Worm (Caenorhabditis elegans) whole organism, L4 larva: ENCODE measurements around the gene ptr-14.
"Not testable (repeated sequence)": the region's sequence is repeated elsewhere in the genome, so short reads cannot be mapped to it uniquely, and the experiment has no call there.

Source experiments
- F10B5.3 ChIP-seq: sonication (generic microtip); optimal IDR thresholded peaks from 2 replicates; lab custom pipeline; 2016; ENCODE audit warnings: mild to moderate bottlenecking, missing genetic modification characterization, missing compliant biosample characterization
- F44E2.7 ChIP-seq: fragments of 200-800 bp; sonication (Bioruptor generic); IDR thresholded peaks from 2 replicates; pipeline ENCODE4 v2.1.2; 2022; ENCODE audit warnings: missing genetic modification characterization, missing compliant biosample characterization
- T20F7.1 ChIP-seq: fragments of 200-800 bp; sonication (Bioruptor generic); optimal IDR thresholded peaks from 2 replicates; lab custom pipeline; 2018; ENCODE audit warnings: mild to moderate bottlenecking, missing genetic modification characterization, missing compliant biosample characterization
- ZK546.5 ChIP-seq, 2 experiments: sonication (generic microtip); optimal IDR thresholded peaks; 2 replicates each; lab custom pipeline; 2017; ENCODE audit warnings: missing biosample characterization in 2 of 2, missing genetic modification characterization in 2 of 2
- aha-1 ChIP-seq: fragments of 150-350 bp; peaks from one replicate; lab custom pipeline; 2014; ENCODE audit warnings: missing biosample characterization, missing genetic modification characterization
- ama-1 ChIP-seq: fragments of 150-350 bp; optimal IDR thresholded peaks from 2 replicates; lab custom pipeline; 2014; ENCODE audit warnings: inconsistent platforms, mixed read lengths
- arid-1 ChIP-seq: fragments of 200-800 bp; sonication (Bioruptor generic); conservative IDR thresholded peaks from 2 replicates; pipeline ENCODE4 v1.3.6; 2022; ENCODE audit warnings: missing genetic modification reagents, missing genetic modification characterization, missing compliant biosample characterization
- ceh-20 ChIP-seq: fragments of 200-800 bp; sonication (Bioruptor generic); IDR thresholded peaks from 2 replicates; pipeline ENCODE4 v1.3.6; 2022; ENCODE audit warnings: missing genetic modification reagents, missing genetic modification characterization, missing compliant biosample characterization
- ceh-32 ChIP-seq: sonication (generic microtip); optimal IDR thresholded peaks from 2 replicates; lab custom pipeline; 2016; ENCODE audit warnings: mild to moderate bottlenecking, missing genetic modification characterization, missing compliant biosample characterization; ENCODE audit not compliant: poor library complexity
- ceh-44 ChIP-seq: fragments of 200-800 bp; sonication (Bioruptor generic); IDR thresholded peaks from 2 replicates; pipeline ENCODE4 v1.3.6; 2022; ENCODE audit warnings: missing genetic modification reagents, missing genetic modification characterization, missing compliant biosample characterization
- cey-2 ChIP-seq: sonication (generic microtip); optimal IDR thresholded peaks from 3 replicates; lab custom pipeline; 2017; ENCODE audit warnings: missing genetic modification characterization, mild to moderate bottlenecking, missing compliant biosample characterization, antibody characterized with exemption, borderline replicate concordance; ENCODE audit not compliant: insufficient read depth
- daf-12 ChIP-seq: fragments of 150-350 bp; optimal IDR thresholded peaks from 2 replicates; lab custom pipeline; 2014; ENCODE audit warnings: missing biosample characterization, missing genetic modification reagents, missing genetic modification characterization
- daf-16 ChIP-seq, 3 experiments: sonication (generic microtip); optimal IDR thresholded peaks; 2 replicates each; lab custom pipeline; 2016 to 2017; ENCODE audit warnings: missing genetic modification characterization in 3 of 3, missing genetic modification reagents in 3 of 3, mild to moderate bottlenecking in 2 of 3, missing compliant biosample characterization in 2 of 3, missing biosample characterization in 1 of 3, moderate library complexity in 1 of 3
- dmd-6 ChIP-seq: fragments of 200-800 bp; sonication (Bioruptor generic); IDR thresholded peaks from 2 replicates; pipeline ENCODE4 v1.3.6; 2022; ENCODE audit warnings: missing genetic modification reagents, missing genetic modification characterization, missing compliant biosample characterization
- dmd-8 ChIP-seq: fragments of 200-800 bp; sonication (Bioruptor generic); IDR thresholded peaks from 2 replicates; pipeline ENCODE4 v1.3.6; 2022; ENCODE audit warnings: missing genetic modification characterization, missing compliant biosample characterization
- dve-1 ChIP-seq: sonication (generic microtip); optimal IDR thresholded peaks from 2 replicates; lab custom pipeline; 2017; ENCODE audit warnings: antibody characterized with exemption, mild to moderate bottlenecking, missing genetic modification characterization, missing compliant biosample characterization; ENCODE audit not compliant: insufficient read depth
- hlh-11 ChIP-seq: fragments of 200-800 bp; sonication (Bioruptor generic); optimal IDR thresholded peaks from 2 replicates; lab custom pipeline; 2018; ENCODE audit warnings: mild to moderate bottlenecking, missing genetic modification characterization, missing compliant biosample characterization
- hlh-30 ChIP-seq: sonication (generic microtip); optimal IDR thresholded peaks from 2 replicates; lab custom pipeline; 2017; ENCODE audit warnings: antibody characterized with exemption, mild to moderate bottlenecking, missing genetic modification characterization, missing compliant biosample characterization; ENCODE audit not compliant: insufficient read depth
- jun-1 ChIP-seq: fragments of 150-350 bp; optimal IDR thresholded peaks from 2 replicates; lab custom pipeline; 2014; ENCODE audit warnings: missing biosample characterization, missing genetic modification reagents, missing genetic modification characterization
- lim-7 ChIP-seq: fragments of 200-800 bp; sonication (Bioruptor generic); IDR thresholded peaks from 2 replicates; pipeline ENCODE4 v1.3.6; 2022; ENCODE audit warnings: missing genetic modification characterization, missing compliant biosample characterization
- madf-5 ChIP-seq, 2 experiments: fragments of 200-800 bp; sonication (Bioruptor generic); IDR thresholded peaks; 2 replicates each; pipeline ENCODE4 v1.3.6; 2022; ENCODE audit warnings: missing compliant biosample characterization in 2 of 2, missing genetic modification characterization in 2 of 2
- mxl-2 ChIP-seq: fragments of 200-800 bp; sonication (Bioruptor generic); conservative IDR thresholded peaks from 2 replicates; pipeline ENCODE4 v1.3.6; 2022; ENCODE audit warnings: missing genetic modification reagents, missing genetic modification characterization, missing compliant biosample characterization
- nhr-10 ChIP-seq: fragments of 150-350 bp; optimal IDR thresholded peaks from 2 replicates; lab custom pipeline; 2014; ENCODE audit warnings: missing biosample characterization, missing genetic modification characterization
- nhr-237 ChIP-seq: sonication (generic microtip); optimal IDR thresholded peaks from 2 replicates; lab custom pipeline; 2017; ENCODE audit warnings: missing biosample characterization, missing genetic modification characterization
- nhr-28 ChIP-seq: fragments of 150-350 bp; optimal IDR thresholded peaks from 2 replicates; lab custom pipeline; 2014; ENCODE audit warnings: missing biosample characterization, missing genetic modification characterization
- nhr-48 ChIP-seq: sonication (generic microtip); optimal IDR thresholded peaks from 2 replicates; lab custom pipeline; 2016; ENCODE audit warnings: mild to moderate bottlenecking, missing genetic modification characterization, missing compliant biosample characterization
- nhr-77 ChIP-seq: fragments of 150-350 bp; optimal IDR thresholded peaks from 2 replicates; lab custom pipeline; 2014; ENCODE audit warnings: missing biosample characterization, missing genetic modification characterization
- php-3 ChIP-seq: fragments of 200-800 bp; sonication (Bioruptor generic); IDR thresholded peaks from 2 replicates; pipeline ENCODE4 v1.3.6; 2022; ENCODE audit warnings: missing genetic modification reagents, missing genetic modification characterization, missing compliant biosample characterization
- pqm-1 ChIP-seq: sonication (generic microtip); optimal IDR thresholded peaks from 2 replicates; lab custom pipeline; 2017; ENCODE audit warnings: missing biosample characterization, missing genetic modification characterization
- unc-62 ChIP-seq, 3 experiments: fragments of 150-350 bp in 1 of 3; sonication (generic microtip); optimal IDR thresholded peaks in 2 of 3; peaks in 1 of 3; 1 replicate in 1 of 3; 2 replicates in 2 of 3; lab custom pipeline; 2014 to 2017; ENCODE audit warnings: missing biosample characterization in 3 of 3, missing genetic modification characterization in 3 of 3, missing genetic modification reagents in 3 of 3, missing genotype in 1 of 3
- vab-7 ChIP-seq: fragments of 200-800 bp; sonication (Bioruptor generic); IDR thresholded peaks from 2 replicates; pipeline ENCODE4 v1.3.6; 2022; ENCODE audit warnings: missing genetic modification reagents, missing genetic modification characterization, missing compliant biosample characterization
- ztf-11 ChIP-seq: fragments of 150-350 bp; optimal IDR thresholded peaks from 2 replicates; lab custom pipeline; 2014; ENCODE audit warnings: missing biosample characterization, missing genetic modification characterization

ptr-14 gene

ce11 chrIV:10630953-10631554 is 15.8 kb downstream of the ptr-14 start, which contains the start of gene F56C4.4:
Gene F56C4.4 (minus strand): TSS chrIV:10631267.
- peak; percentile 76 for TF ChIP-seq ceh-20 (GFP tag; lab: Robert Waterston, UW)
- no peak for TF ChIP-seq lim-7 (GFP tag; lab: Robert Waterston, UW)
- TF ChIP-seq php-3 (GFP tag; lab: Robert Waterston, UW): peak; percentile 95
- TF ChIP-seq aha-1: peak; percentile 20
- no peak for TF ChIP-seq madf-5 (GFP tag; IDR thresholded peaks at IDR 0.05; lab: Robert Waterston, UW)
- peak; percentile 69 for TF ChIP-seq hlh-11 (tag; lab: Kevin White, UChicago)
- peak; percentile 32 for TF ChIP-seq cey-2 (tag; lab: Kevin White, UChicago)
- peak; percentile 58 for TF ChIP-seq dve-1
- TF ChIP-seq daf-16 (GFP tag; optimal IDR thresholded peaks at IDR 0.05; lab: Kevin White, UChicago): peak in 1 of 2 experiments; percentile 27
- TF ChIP-seq daf-16 (tag; optimal IDR thresholded peaks at IDR 0.05; lab: Kevin White, UChicago): peak; percentile 53
- TF ChIP-seq F44E2.7 (GFP tag; lab: Robert Waterston, UW): no peak
- no peak for TF ChIP-seq daf-12 (tag; lab: Kevin White, UChicago)
- no peak for TF ChIP-seq vab-7 (GFP tag; lab: Robert Waterston, UW)
- peak; percentile 35 for TF ChIP-seq pqm-1 (tag; lab: Kevin White, UChicago)
- peak; percentile 53 for TF ChIP-seq T20F7.1
- TF ChIP-seq mxl-2: no peak
- peak; percentile 54 for TF ChIP-seq nhr-28 (tag; lab: Kevin White, UChicago)
- peak; percentile 80 for TF ChIP-seq dmd-6
- peak; percentile 30 for TF ChIP-seq nhr-77 (tag; lab: Kevin White, UChicago)
- TF ChIP-seq nhr-237 (tag; lab: Kevin White, UChicago): no peak
- TF ChIP-seq nhr-48 (tag; lab: Kevin White, UChicago): peak; percentile 61

ce11 chrIV:10636649-10637048 is 21.4 kb downstream of the ptr-14 start, which contains the start of gene F56C4.1:
Gene F56C4.1 (plus strand): TSS chrIV:10636949.
- TF ChIP-seq php-3 (GFP tag; lab: Robert Waterston, UW): no peak
- TF ChIP-seq, all 104 proteins: peak for 0

- TF ChIP-seq aha-1 (peak; percentile 65), arid-1 (no peak)
These were observed 23.8 kb downstream of the ptr-14 start, which contains the start of gene F56C4.2 for ce11 chrIV:10638977-10639376. Gene F56C4.2 (plus strand): TSS chrIV:10639277.

ce11 chrIV:10654047-10654446 is 38.8 kb downstream of the ptr-14 start, which contains the start of gene glb-19:
Gene glb-19 (minus strand): TSS chrIV:10654147.
- TF ChIP-seq ztf-11 (tag; lab: Kevin White, UChicago); ceh-44; F10B5.3: not testable (repeated sequence)

- TF ChIP-seq nhr-28 (tag; lab: Kevin White, UChicago) (peak; percentile 40), hlh-30 (tag; lab: Kevin White, UChicago) (no peak), nhr-10 (no peak), ZK546.5 (tag; optimal IDR thresholded peaks at IDR 0.05; lab: Kevin White, UChicago) (no peak), dmd-6 (peak; percentile 44; the same call in 1 of the 2 replicates), ama-1 (lab: Kevin White, UChicago) (no peak), dve-1 (peak; percentile 35), ceh-32 (tag; lab: Kevin White, UChicago) (no peak), dmd-8 (GFP tag; lab: Robert Waterston, UW) (no peak), daf-16 (GFP tag; optimal IDR thresholded peaks at IDR 0.05; lab: Kevin White, UChicago) (no peak), daf-16 (tag; optimal IDR thresholded peaks at IDR 0.05; lab: Kevin White, UChicago) (peak; percentile 48), arid-1 (no peak), jun-1 (tag; lab: Kevin White, UChicago) (no peak), hlh-11 (tag; lab: Kevin White, UChicago) (peak; percentile 18), nhr-77 (tag; lab: Kevin White, UChicago) (peak; percentile 21), pqm-1 (tag; lab: Kevin White, UChicago) (peak; percentile 80), unc-62 (GFP tag; optimal IDR thresholded peaks at IDR 0.05 in 1 of 2; lab: Kevin White, UChicago) (peak in 1 of 2 experiments; percentile 89), unc-62 (tag; optimal IDR thresholded peaks at IDR 0.05; lab: Kevin White, UChicago) (no peak)
These were observed 41.6 kb downstream of the ptr-14 start, which contains the start of gene K08C7.1 for ce11 chrIV:10656770-10657323. Gene K08C7.1 (plus strand): TSS chrIV:10656812.
